Fruit fly (Drosophila melanogaster): Measurements from ENCODE around the gene Ref1.

Ref1 gene

DNA sequence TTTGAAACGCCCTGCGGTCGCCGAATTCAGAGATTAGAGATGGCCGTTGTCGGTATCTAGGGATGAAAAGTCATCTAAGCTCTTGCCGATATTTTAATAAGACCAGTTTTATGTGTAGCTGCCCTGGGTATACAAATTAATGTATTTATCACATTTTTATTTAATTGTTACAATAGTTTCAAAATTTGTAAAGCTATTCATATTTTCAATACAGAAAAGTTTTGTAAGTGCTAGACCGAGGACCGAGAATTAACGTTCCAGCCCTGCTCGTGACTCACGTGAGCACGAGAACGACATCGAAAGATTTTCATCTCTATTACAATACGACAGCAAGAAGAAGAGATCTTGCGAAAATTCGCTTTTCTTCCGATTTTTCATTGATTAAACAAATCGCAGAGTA lies 13.1 kb downstream of the Ref1 start, which contains the start of the genes CG1105 and CG1965 (continued):
- TF ChIP-seq CG8089 (GFP tag; optimal IDR thresholded peaks at IDR 0.05), result peak; percentile 88
- peak; percentile 87 for TF ChIP-seq CG3281 (GFP tag; optimal IDR thresholded peaks at IDR 0.05)
- peak in 1 of 2 experiments; percentile 57 for TF ChIP-seq insv (GFP tag; optimal IDR thresholded peaks at IDR 0.05)
- peak; percentile 78 for TF ChIP-seq Adf1 (GFP tag; IDR thresholded peaks at IDR 0.05)
- TF ChIP-seq NC2β (GFP tag; optimal IDR thresholded peaks at IDR 0.05), result peak; percentile 92
- TF ChIP-seq Lim3 (GFP tag; IDR thresholded peaks at IDR 0.05), result peak; percentile 40; the same call in 1 of the 2 replicates
- peak; percentile 83 for TF ChIP-seq Taf1 (GFP tag; IDR thresholded peaks at IDR 0.05)
- peak; percentile 97 for TF ChIP-seq tin (GFP tag; optimal IDR thresholded peaks at IDR 0.05)
- TF ChIP-seq slp2 (GFP tag; optimal IDR thresholded peaks at IDR 0.05), result peak; percentile 91
- peak; percentile 100 for TF ChIP-seq Dll (GFP tag; IDR thresholded peaks at IDR 0.05; ENCODE audit: partially characterized antibody)
- TF ChIP-seq Antp (GFP tag; optimal IDR thresholded peaks at IDR 0.05), result peak; percentile 91
- peak; percentile 93 for TF ChIP-seq CG1603 (tag; optimal IDR thresholded peaks at IDR 0.05)
- TF ChIP-seq croc (GFP tag; conservative IDR thresholded peaks at IDR 0.05), result peak; percentile 93
- peak; percentile 95 for TF ChIP-seq jumu (GFP tag; optimal IDR thresholded peaks at IDR 0.05)
- TF ChIP-seq Nf-YB (GFP tag; optimal IDR thresholded peaks at IDR 0.05), result peak; percentile 68
- peak; percentile 70 for TF ChIP-seq gcm2 (GFP tag; optimal IDR thresholded peaks at IDR 0.05)
- TF ChIP-seq CG3065 (GFP tag; optimal IDR thresholded peaks at IDR 0.05), result peak; percentile 84
- TF ChIP-seq CG1792 (GFP tag; optimal IDR thresholded peaks at IDR 0.05), result peak; percentile 88
- peak; percentile 90 for TF ChIP-seq tio (GFP tag; optimal IDR thresholded peaks at IDR 0.05)
- TF ChIP-seq NK7.1 (GFP tag; optimal IDR thresholded peaks at IDR 0.05), result peak; percentile 77
- peak; percentile 83 for TF ChIP-seq en (GFP tag; optimal IDR thresholded peaks at IDR 0.05)
- TF ChIP-seq Sry-β (GFP tag; optimal IDR thresholded peaks at IDR 0.05), result peak; percentile 58
- TF ChIP-seq CG18599 (GFP tag; optimal IDR thresholded peaks at IDR 0.05), result peak; percentile 90
- TF ChIP-seq Hr51 (GFP tag; optimal IDR thresholded peaks at IDR 0.05), result peak; percentile 94 to 96
- TF ChIP-seq CG12659 (GFP tag; optimal IDR thresholded peaks at IDR 0.05), result peak; percentile 96
- TF ChIP-seq her (GFP tag; optimal IDR thresholded peaks at IDR 0.05), result peak; percentile 67
- TF ChIP-seq Pdp1 (GFP tag; optimal IDR thresholded peaks at IDR 0.05), result peak; percentile 91 to 95
- peak; percentile 95 for TF ChIP-seq ranshi (GFP tag; IDR thresholded peaks at IDR 0.05)
- TF ChIP-seq mirr (GFP tag; optimal IDR thresholded peaks at IDR 0.05), result no peak
- TF ChIP-seq pho (GFP tag; optimal IDR thresholded peaks at IDR 0.05), result peak; percentile 95
- peak; percentile 63 for TF ChIP-seq fd102C (GFP tag; optimal IDR thresholded peaks at IDR 0.05)
- peak; percentile 23 for TF ChIP-seq Hand (GFP tag; optimal IDR thresholded peaks at IDR 0.05)
- peak; percentile 89 for TF ChIP-seq CG5245 (GFP tag; optimal IDR thresholded peaks at IDR 0.05)
- peak; percentile 86 for TF ChIP-seq CrebB (tag; optimal IDR thresholded peaks at IDR 0.05)
- TF ChIP-seq CG10321 (GFP tag; IDR thresholded peaks at IDR 0.05), result peak; percentile 67
- TF ChIP-seq ac (GFP tag; optimal IDR thresholded peaks at IDR 0.05), result peak; percentile 65
- TF ChIP-seq kni (GFP tag; optimal IDR thresholded peaks at IDR 0.05), result peak; percentile 46
- peak; percentile 91 for TF ChIP-seq CG8290 (GFP tag; optimal IDR thresholded peaks at IDR 0.05)
- peak; percentile 83 for TF ChIP-seq CG8290 (tag; optimal IDR thresholded peaks at IDR 0.05)
- TF ChIP-seq Hsf (GFP tag; optimal IDR thresholded peaks at IDR 0.05), result peak; percentile 97
- TF ChIP-seq dmrt99B (tag; optimal IDR thresholded peaks at IDR 0.05), result no peak
- TF ChIP-seq chif (GFP tag; optimal IDR thresholded peaks at IDR 0.05), result peak; percentile 92 to 95
- peak; percentile 86 for TF ChIP-seq CG33557 (GFP tag; optimal IDR thresholded peaks at IDR 0.05)
- TF ChIP-seq dysf (GFP tag; IDR thresholded peaks at IDR 0.05), result peak; percentile 93
- TF ChIP-seq CG32767 (GFP tag; IDR thresholded peaks at IDR 0.05), result peak; percentile 88
- peak; percentile 80 for TF ChIP-seq ERR (GFP tag; optimal IDR thresholded peaks at IDR 0.05)
- TF ChIP-seq CG2120 (GFP tag; optimal IDR thresholded peaks at IDR 0.05), result peak; percentile 98
- TF ChIP-seq CG9215 (GFP tag; IDR thresholded peaks at IDR 0.05), result peak; percentile 94
- peak; percentile 94 for TF ChIP-seq ems (GFP tag; optimal IDR thresholded peaks at IDR 0.05)
- peak; percentile 95 for TF ChIP-seq CG1647 (GFP tag; optimal IDR thresholded peaks at IDR 0.05)
- TF ChIP-seq lbe (GFP tag; optimal IDR thresholded peaks at IDR 0.05), result peak; percentile 83

Data from whole organism, embryonic.